Fruit fly (Drosophila melanogaster): Measurements from ENCODE around the gene Acer.

Gene Acer

dm6 chr2L:8521724-8522309 is at the start of gene Acer (continued):
- TF ChIP-seq Vsx1 (GFP tag; optimal IDR thresholded peaks at IDR 0.05) = no peak
- TF ChIP-seq CG1602 (GFP tag; optimal IDR thresholded peaks at IDR 0.05) = no peak
- peak in 1 of 3 experiments; percentile 26 for TF ChIP-seq Stat92E (GFP tag; optimal IDR thresholded peaks at IDR 0.05)
- no peak for TF ChIP-seq ro (GFP tag; IDR thresholded peaks at IDR 0.05)
- TF ChIP-seq Myb (GFP tag; optimal IDR thresholded peaks at IDR 0.05) = peak; percentile 37
- 0 out of 2 replicates have a peak, but pooled peaks have one; percentile 19 for TF ChIP-seq sna (GFP tag; IDR thresholded peaks at IDR 0.05; ENCODE audit: partially characterized antibody)
- TF ChIP-seq CG2199 (GFP tag; IDR thresholded peaks at IDR 0.05) = no peak
- TF ChIP-seq CG18619 (GFP tag; optimal IDR thresholded peaks at IDR 0.05) = no peak
- no peak for TF ChIP-seq CG14050 (GFP tag; IDR thresholded peaks at IDR 0.05)
- TF ChIP-seq CG7786 (GFP tag; optimal IDR thresholded peaks at IDR 0.05) = no peak
- TF ChIP-seq PHDP (tag; optimal IDR thresholded peaks at IDR 0.05) = no peak
- TF ChIP-seq jigr1 (GFP tag; IDR thresholded peaks at IDR 0.05) = no peak
- no peak for TF ChIP-seq CG12219 (GFP tag; optimal IDR thresholded peaks at IDR 0.05)
- TF ChIP-seq CG15011 (GFP tag; optimal IDR thresholded peaks at IDR 0.05) = no peak
- TF ChIP-seq CG18599 (GFP tag; optimal IDR thresholded peaks at IDR 0.05) = no peak
- no peak for TF ChIP-seq org-1 (GFP tag; optimal IDR thresholded peaks at IDR 0.05)
- peak; percentile 30 for TF ChIP-seq CG2712 (tag; optimal IDR thresholded peaks at IDR 0.05)
- no peak for TF ChIP-seq gcm2 (GFP tag; optimal IDR thresholded peaks at IDR 0.05)
- TF ChIP-seq Ptx1 (GFP tag; IDR thresholded peaks at IDR 0.05) = no peak
- TF ChIP-seq hkb (optimal IDR thresholded peaks at IDR 0.05) = no peak
- 0 out of 2 replicates have a peak, but pooled peaks have one; percentile 13 for TF ChIP-seq hkb (GFP tag; IDR thresholded peaks at IDR 0.05)
- no peak for TF ChIP-seq hb (GFP tag; IDR thresholded peaks at IDR 0.05; ENCODE audit: partially characterized antibody)
- no peak for TF ChIP-seq CHES-1-like (GFP tag; optimal IDR thresholded peaks at IDR 0.05)
- TF ChIP-seq CG15514 (GFP tag; optimal IDR thresholded peaks at IDR 0.05) = peak; percentile 8
- peak; percentile 20 for TF ChIP-seq CG10462 (GFP tag; optimal IDR thresholded peaks at IDR 0.05)
- TF ChIP-seq CG12155 (GFP tag; optimal IDR thresholded peaks at IDR 0.05) = no peak
- TF ChIP-seq CG4360 (GFP tag; IDR thresholded peaks at IDR 0.05) = no peak
- TF ChIP-seq tup (GFP tag; optimal IDR thresholded peaks at IDR 0.05) = no peak

dm6 chr2L:8473448-8473847 is 48.3 kb upstream of the Acer start:
- TF ChIP-seq CG8388 (GFP tag; optimal IDR thresholded peaks at IDR 0.05) (peak; percentile 46), pita (GFP tag; optimal IDR thresholded peaks at IDR 0.05) (no peak), da (GFP tag; optimal IDR thresholded peaks at IDR 0.05) (no peak), bigmax (GFP tag; optimal IDR thresholded peaks at IDR 0.05) (no peak), Hmx (GFP tag; optimal IDR thresholded peaks at IDR 0.05) (no peak), exex (tag; optimal IDR thresholded peaks at IDR 0.05) (no peak), CG9932 (GFP tag; IDR thresholded peaks at IDR 0.05) (no peak), HHEX (GFP tag; optimal IDR thresholded peaks at IDR 0.05) (peak; percentile 68), Hr39 (optimal IDR thresholded peaks at IDR 0.05) (no peak), CG15514 (GFP tag; optimal IDR thresholded peaks at IDR 0.05) (peak; percentile 40), Awh (GFP tag; IDR thresholded peaks at IDR 0.05) (peak; percentile 67; the same call in 1 of the 2 replicates), br (optimal IDR thresholded peaks at IDR 0.05) (no peak), CG17359 (tag; optimal IDR thresholded peaks at IDR 0.05) (peak; percentile 66), fd102C (GFP tag; optimal IDR thresholded peaks at IDR 0.05) (no peak), C15 (GFP tag; IDR thresholded peaks at IDR 0.05) (no peak), Antp (GFP tag; optimal IDR thresholded peaks at IDR 0.05) (no peak), caup (GFP tag; optimal IDR thresholded peaks at IDR 0.05; ENCODE audit: severe bottlenecking) (no peak), CG10979 (tag; optimal IDR thresholded peaks at IDR 0.05) (peak; percentile 66), CG17385 (GFP tag; optimal IDR thresholded peaks at IDR 0.05) (peak; percentile 23), ro (GFP tag; IDR thresholded peaks at IDR 0.05) (no peak), CG1832 (GFP tag; optimal IDR thresholded peaks at IDR 0.05) (no peak), CG14014 (GFP tag; IDR thresholded peaks at IDR 0.05) (peak; percentile 47; the same call in 1 of the 2 replicates), sug (tag; optimal IDR thresholded peaks at IDR 0.05) (no peak), CG1529 (GFP tag; optimal IDR thresholded peaks at IDR 0.05) (no peak), CG4707 (GFP tag; optimal IDR thresholded peaks at IDR 0.05) (no peak), CG31388 (GFP tag; optimal IDR thresholded peaks at IDR 0.05) (no peak)
